Fruit fly (Drosophila melanogaster) whole organism, prepupa: ENCODE data around the gene eIF3l.
A peak's percentile ranks its signal among the peaks of the same experiment; 100 is the strongest.

ENCODE experiments used
- Blimp-1 ChIP-seq: fragments of 200-800 bp; sonication (Bioruptor generic); optimal IDR thresholded peaks from 3 replicates; lab custom pipeline; 2017; ENCODE audit warnings: missing biosample characterization, missing genetic modification characterization, mild to moderate bottlenecking, moderate library complexity, missing genetic modification reagents
- CG10631 ChIP-seq: fragments of 200-800 bp; sonication (Bioruptor generic); optimal IDR thresholded peaks from 2 replicates; lab custom pipeline; 2016; ENCODE audit warnings: missing biosample characterization, missing genetic modification characterization
- CG10669 ChIP-seq: fragments of 200-800 bp; sonication (Bioruptor generic); optimal IDR thresholded peaks from 3 replicates; lab custom pipeline; 2018; ENCODE audit warnings: missing biosample characterization, mild to moderate bottlenecking, missing genetic modification characterization, moderate library complexity
- CG11294 ChIP-seq: fragments of 200-800 bp; sonication (Bioruptor generic); IDR thresholded peaks from 2 replicates; pipeline ENCODE4 v1.3.6; 2022; ENCODE audit warnings: missing biosample characterization, missing genetic modification characterization
- CG11762 ChIP-seq: fragments of 200-800 bp; sonication (Bioruptor generic); optimal IDR thresholded peaks from 3 replicates; lab custom pipeline; 2016; ENCODE audit warnings: missing biosample characterization, missing genetic modification characterization; ENCODE audit not compliant: insufficient read depth
- CG11902 ChIP-seq: fragments of 200-800 bp; sonication (Bioruptor generic); optimal IDR thresholded peaks from 3 replicates; lab custom pipeline; 2016; ENCODE audit warnings: missing biosample characterization, missing genetic modification characterization
- CG1621 ChIP-seq: fragments of 200-800 bp; sonication (Bioruptor generic); optimal IDR thresholded peaks from 3 replicates; lab custom pipeline; 2018; ENCODE audit warnings: missing biosample characterization, mild to moderate bottlenecking, missing genetic modification characterization
- CG3032 ChIP-seq: fragments of 200-800 bp; optimal IDR thresholded peaks from 2 replicates; lab custom pipeline; 2019; ENCODE audit warnings: missing biosample characterization, mild to moderate bottlenecking, missing genetic modification characterization, moderate library complexity
- CG31627 ChIP-seq: fragments of 200-800 bp; sonication (Bioruptor generic); optimal IDR thresholded peaks from 3 replicates; lab custom pipeline; 2016; ENCODE audit warnings: missing biosample characterization, missing genetic modification characterization
- CG34406 ChIP-seq: fragments of 200-800 bp; sonication (Bioruptor generic); optimal IDR thresholded peaks from 3 replicates; lab custom pipeline; 2016; ENCODE audit warnings: missing biosample characterization, missing genetic modification characterization
- CG3919 ChIP-seq: fragments of 200-800 bp; sonication (Bioruptor generic); optimal IDR thresholded peaks from 3 replicates; lab custom pipeline; 2016; ENCODE audit warnings: missing biosample characterization, missing genetic modification characterization
- CG4318 ChIP-seq: fragments of 200-800 bp; sonication (Bioruptor generic); optimal IDR thresholded peaks from 3 replicates; lab custom pipeline; 2017; ENCODE audit warnings: missing biosample characterization, mild to moderate bottlenecking, missing genetic modification characterization
- CG6163 ChIP-seq: fragments of 200-800 bp; sonication (Bioruptor generic); IDR thresholded peaks from 3 replicates; pipeline ENCODE4 v1.3.6; 2022; ENCODE audit warnings: missing biosample characterization, missing genetic modification characterization
- CG6276 ChIP-seq: fragments of 200-800 bp; sonication (Bioruptor generic); optimal IDR thresholded peaks from 2 replicates; lab custom pipeline; 2017; ENCODE audit warnings: missing biosample characterization, mild to moderate bottlenecking, missing genetic modification characterization
- CG6792 ChIP-seq: fragments of 200-800 bp; sonication (Bioruptor generic); optimal IDR thresholded peaks from 3 replicates; lab custom pipeline; 2016; ENCODE audit warnings: missing biosample characterization, missing genetic modification characterization
- CG6808 ChIP-seq: fragments of 200-800 bp; sonication (Bioruptor generic); optimal IDR thresholded peaks from 3 replicates; lab custom pipeline; 2017; ENCODE audit warnings: missing biosample characterization, missing genetic modification characterization, mild to moderate bottlenecking, moderate library complexity, missing genetic modification reagents
- CG6854 ChIP-seq: fragments of 200-800 bp; sonication (Bioruptor generic); optimal IDR thresholded peaks from 2 replicates; lab custom pipeline; 2017; ENCODE audit warnings: missing biosample characterization, mild to moderate bottlenecking, missing genetic modification characterization
- CG7368 ChIP-seq: fragments of 200-800 bp; sonication (Bioruptor generic); optimal IDR thresholded peaks from 3 replicates; lab custom pipeline; 2016; ENCODE audit warnings: missing biosample characterization, missing genetic modification characterization
- CG8119 ChIP-seq: fragments of 200-800 bp; sonication (Bioruptor generic); IDR thresholded peaks from 3 replicates; pipeline ENCODE4 v1.3.6; 2022; ENCODE audit warnings: missing biosample characterization, missing genetic modification characterization
- CG8319 ChIP-seq: fragments of 200-800 bp; sonication (Bioruptor generic); optimal IDR thresholded peaks from 3 replicates; lab custom pipeline; 2016; ENCODE audit warnings: missing biosample characterization, missing genetic modification characterization
- CG8632 ChIP-seq: fragments of 200-800 bp; sonication (Bioruptor generic); optimal IDR thresholded peaks from 3 replicates; lab custom pipeline; 2016; ENCODE audit warnings: missing biosample characterization, missing genetic modification characterization
- Eip93F ChIP-seq: fragments of 200-800 bp; sonication (Bioruptor generic); optimal IDR thresholded peaks from 2 replicates; lab custom pipeline; 2016; ENCODE audit warnings: missing biosample characterization, mild to moderate bottlenecking, missing genetic modification characterization
- Ets21C ChIP-seq: fragments of 200-800 bp; sonication (Bioruptor generic); optimal IDR thresholded peaks from 3 replicates; lab custom pipeline; 2016; ENCODE audit warnings: missing biosample characterization, missing genetic modification characterization
- Ets96B ChIP-seq: fragments of 200-800 bp; optimal IDR thresholded peaks from 2 replicates; lab custom pipeline; 2019; ENCODE audit warnings: missing biosample characterization, mild to moderate bottlenecking, missing genetic modification characterization, moderate library complexity
- Gug ChIP-seq: fragments of 200-800 bp; sonication (Bioruptor generic); IDR thresholded peaks from 2 replicates; pipeline ENCODE4 v1.3.6; 2022; ENCODE audit warnings: missing biosample characterization, missing genetic modification characterization
- Hr39 ChIP-seq: fragments of 200-800 bp; sonication (Bioruptor generic); optimal IDR thresholded peaks from 2 replicates; lab custom pipeline; 2016; ENCODE audit warnings: missing biosample characterization, missing genetic modification characterization
- Hr4 ChIP-seq: fragments of 200-800 bp; sonication (Bioruptor generic); optimal IDR thresholded peaks from 3 replicates; lab custom pipeline; 2016; ENCODE audit warnings: missing biosample characterization, missing genetic modification characterization
- Met ChIP-seq: fragments of 200-800 bp; sonication (Bioruptor generic); optimal IDR thresholded peaks from 3 replicates; lab custom pipeline; 2016; ENCODE audit warnings: missing biosample characterization, missing genetic modification characterization
- OdsH ChIP-seq: fragments of 200-800 bp; sonication (Bioruptor generic); optimal IDR thresholded peaks from 3 replicates; lab custom pipeline; 2016; ENCODE audit warnings: missing biosample characterization, missing genetic modification characterization
- Smox ChIP-seq: fragments of 200-800 bp; sonication (Bioruptor generic); optimal IDR thresholded peaks from 3 replicates; lab custom pipeline; 2016; ENCODE audit warnings: missing biosample characterization, missing genetic modification characterization
- Sox15 ChIP-seq: fragments of 200-800 bp; sonication (Bioruptor generic); optimal IDR thresholded peaks from 3 replicates; lab custom pipeline; 2016; ENCODE audit warnings: missing biosample characterization, missing genetic modification characterization
- achi ChIP-seq: fragments of 200-800 bp; sonication (Bioruptor generic); optimal IDR thresholded peaks from 3 replicates; lab custom pipeline; 2016; ENCODE audit warnings: missing biosample characterization, missing genetic modification characterization
- acj6 ChIP-seq: fragments of 200-800 bp; sonication (Bioruptor generic); optimal IDR thresholded peaks from 3 replicates; lab custom pipeline; 2016; ENCODE audit warnings: missing biosample characterization, missing genetic modification characterization
- dac ChIP-seq: fragments of 200-800 bp; sonication (Bioruptor generic); optimal IDR thresholded peaks from 2 replicates; lab custom pipeline; 2017; ENCODE audit warnings: missing biosample characterization, mild to moderate bottlenecking, missing genetic modification characterization
- dsx ChIP-seq: fragments of 200-800 bp; optimal IDR thresholded peaks from 3 replicates; lab custom pipeline; 2019; ENCODE audit warnings: missing biosample characterization, mild to moderate bottlenecking, missing genetic modification characterization, moderate library complexity; ENCODE audit not compliant: poor library complexity, severe bottlenecking
- eg ChIP-seq: fragments of 200-800 bp; sonication (Bioruptor generic); IDR thresholded peaks from 3 replicates; pipeline ENCODE4 v1.3.6; 2022; ENCODE audit warnings: missing biosample characterization, missing genetic modification characterization
- esn ChIP-seq: fragments of 200-800 bp; sonication (Bioruptor generic); optimal IDR thresholded peaks from 2 replicates; lab custom pipeline; 2016; ENCODE audit warnings: missing biosample characterization, mild to moderate bottlenecking, missing genetic modification characterization, moderate library complexity
- fd59A ChIP-seq: fragments of 200-800 bp; sonication (Bioruptor generic); optimal IDR thresholded peaks from 2 replicates; lab custom pipeline; 2017; ENCODE audit warnings: missing biosample characterization, mild to moderate bottlenecking, missing genetic modification characterization, missing genetic modification reagents
- fkh ChIP-seq: fragments of 200-800 bp; sonication (Bioruptor generic); optimal IDR thresholded peaks from 3 replicates; lab custom pipeline; 2017; ENCODE audit warnings: missing biosample characterization, mild to moderate bottlenecking, missing genetic modification characterization, moderate library complexity
- lz ChIP-seq: fragments of 200-800 bp; sonication (Bioruptor generic); optimal IDR thresholded peaks from 3 replicates; lab custom pipeline; 2016; ENCODE audit warnings: missing biosample characterization, missing genetic modification characterization
- net ChIP-seq: fragments of 200-800 bp; sonication (Bioruptor generic); optimal IDR thresholded peaks from 3 replicates; lab custom pipeline; 2016; ENCODE audit warnings: missing biosample characterization, missing genetic modification characterization
- pdm3 ChIP-seq: fragments of 200-800 bp; sonication (Bioruptor generic); optimal IDR thresholded peaks from 3 replicates; lab custom pipeline; 2016; ENCODE audit warnings: missing biosample characterization, missing genetic modification characterization
- spab ChIP-seq: fragments of 200-800 bp; sonication (Bioruptor generic); optimal IDR thresholded peaks from 2 replicates; lab custom pipeline; 2017; ENCODE audit warnings: missing biosample characterization, mild to moderate bottlenecking, missing genetic modification characterization, missing genetic modification reagents
- ss ChIP-seq, 2 experiments: fragments of 200-800 bp; sonication (Bioruptor generic); optimal IDR thresholded peaks; 2 replicates in 1 of 2; 3 replicates in 1 of 2; lab custom pipeline; 2017 to 2018; ENCODE audit warnings: mild to moderate bottlenecking in 2 of 2, missing biosample characterization in 2 of 2, missing genetic modification characterization in 2 of 2, moderate library complexity in 1 of 2
- topi ChIP-seq: fragments of 200-800 bp; sonication (Bioruptor generic); optimal IDR thresholded peaks from 3 replicates; lab custom pipeline; 2016; ENCODE audit warnings: missing biosample characterization, missing genetic modification characterization
- vri ChIP-seq: fragments of 200-800 bp; sonication (Bioruptor generic); optimal IDR thresholded peaks from 3 replicates; lab custom pipeline; 2016; ENCODE audit warnings: missing biosample characterization, mild to moderate bottlenecking, missing genetic modification characterization

The eIF3l gene

DNA sequence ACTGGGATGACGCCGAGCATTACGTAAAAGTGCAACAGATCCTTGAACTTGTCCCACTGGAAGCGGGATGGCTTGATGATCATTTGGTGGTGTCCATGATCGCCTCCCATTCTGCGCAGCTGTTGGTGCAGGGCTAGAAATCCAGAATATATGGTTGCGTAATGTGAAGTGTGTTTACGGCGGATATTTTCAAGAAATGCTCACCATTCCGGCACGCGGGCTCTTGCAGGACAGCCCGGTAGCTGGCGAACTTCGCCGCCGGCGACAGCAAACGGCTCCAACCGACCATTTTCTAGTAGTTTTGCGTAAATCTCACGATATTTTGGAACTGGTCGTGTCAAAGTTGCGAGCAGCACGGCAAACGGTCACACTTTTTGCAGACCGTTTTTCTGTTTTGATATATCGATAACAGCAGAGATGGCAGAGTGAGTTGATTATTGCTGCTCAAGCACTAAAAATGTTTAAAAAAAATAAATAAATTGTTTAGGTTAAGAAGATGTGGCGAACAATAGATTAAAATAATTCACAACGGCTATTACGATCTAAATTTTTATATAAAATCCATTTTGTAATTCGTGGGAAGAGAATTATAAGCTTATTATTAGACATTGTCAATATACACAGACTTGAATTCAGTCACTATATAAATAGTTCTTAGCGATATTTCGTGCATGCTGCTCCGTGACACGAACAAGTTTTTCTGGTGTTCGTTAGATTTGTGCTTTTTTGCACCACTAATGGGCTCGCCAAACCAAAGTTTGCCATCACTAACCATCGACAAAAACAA lies 7.6 kb downstream of the eIF3l start, which contains the start of the genes ND-SGDH and RhoGAP68F (continued):
- no peak for TF ChIP-seq CG6276 (GFP tag; lab: Kevin White, UChicago)
- peak; percentile 77 for TF ChIP-seq achi
- TF ChIP-seq CG3032 (tag; lab: Kevin White, UChicago), result peak; percentile 79
- peak; percentile 41 for TF ChIP-seq Eip93F
- TF ChIP-seq CG8632 (GFP tag; lab: Kevin White, UChicago), result peak; percentile 21
- peak; percentile 81 for TF ChIP-seq fkh
- TF ChIP-seq esn (GFP tag; lab: Kevin White, UChicago), result peak; percentile 84
- peak; percentile 80 for TF ChIP-seq CG10631
- peak; percentile 62; the same call in 1 of the 2 replicates for TF ChIP-seq CG11294 (GFP tag; lab: Robert Waterston, UW)
- peak; percentile 18 for TF ChIP-seq vri
- peak; percentile 68 for TF ChIP-seq CG6792 (GFP tag; lab: Kevin White, UChicago)
- peak; percentile 54 for TF ChIP-seq CG8319 (GFP tag; lab: Kevin White, UChicago)
- peak; percentile 63 for TF ChIP-seq CG34406
- peak; percentile 66 for TF ChIP-seq dsx (GFP tag; lab: Kevin White, UChicago)
- TF ChIP-seq Met (GFP tag; lab: Kevin White, UChicago), result peak; percentile 79
- TF ChIP-seq, all 60 proteins: peak for 52

DNA sequence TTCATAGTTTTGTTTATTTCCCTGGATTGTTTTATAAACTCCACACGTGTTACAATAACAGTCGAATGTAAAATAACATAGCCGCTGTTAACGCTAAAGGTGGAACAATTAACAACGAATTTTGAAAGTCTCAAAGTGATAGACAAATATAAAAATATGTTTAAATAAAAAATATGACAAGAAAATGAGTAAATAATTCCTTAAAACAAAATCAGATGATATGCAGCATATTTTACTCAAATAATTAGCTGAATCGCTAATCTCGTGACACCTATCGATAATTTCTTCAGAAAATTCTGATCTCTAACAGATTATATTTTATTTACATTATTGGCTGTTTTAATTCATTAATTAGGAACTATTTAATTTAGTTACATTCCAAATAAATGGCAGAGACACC lies 9.3 kb downstream of the eIF3l start, which contains the start of the genes CG5645 and Atg12:
Gene CG5645 (minus strand): TSS at position 77 of the 400 bp plus-strand sequence.
Gene Atg12 (plus strand): TSS at position 338 of the 400 bp plus-strand sequence.
- TF ChIP-seq CG8632 (GFP tag; lab: Kevin White, UChicago) (peak; percentile 44), Blimp-1 (GFP tag; lab: Kevin White, UChicago) (no peak), Gug (no peak), CG11902 (GFP tag; lab: Kevin White, UChicago) (peak; percentile 30), Eip93F (peak; percentile 18), pdm3 (GFP tag; lab: Kevin White, UChicago) (peak; percentile 63), Met (GFP tag; lab: Kevin White, UChicago) (peak; percentile 66), CG11294 (GFP tag; lab: Robert Waterston, UW) (no peak), CG4318 (no peak), dac (GFP tag; lab: Kevin White, UChicago) (no peak), Ets96B (tag; lab: Kevin White, UChicago) (peak; percentile 52), CG6808 (GFP tag; lab: Kevin White, UChicago) (no peak), CG3032 (tag; lab: Kevin White, UChicago) (peak; percentile 68), CG3919 (GFP tag; lab: Kevin White, UChicago) (peak; percentile 72), Sox15 (GFP tag; lab: Kevin White, UChicago) (no peak), CG11762 (peak; percentile 31), CG31627 (peak; percentile 48), ss (GFP tag; optimal IDR thresholded peaks at IDR 0.05; lab: Kevin White, UChicago) (peak; percentile 12 to 66), acj6 (GFP tag; lab: Kevin White, UChicago) (peak; percentile 56), CG1621 (tag; lab: Kevin White, UChicago) (no peak), CG6854 (GFP tag; lab: Kevin White, UChicago) (no peak), fd59A (GFP tag; lab: Kevin White, UChicago) (no peak), eg (GFP tag; lab: Robert Waterston, UW) (peak; percentile 54), CG7368 (peak; percentile 42), CG34406 (peak; percentile 16), CG8319 (GFP tag; lab: Kevin White, UChicago) (peak; percentile 14), spab (no peak), Ets21C (GFP tag; lab: Kevin White, UChicago) (peak; percentile 46), CG6163 (GFP tag; lab: Robert Waterston, UW) (no peak), net (GFP tag; lab: Kevin White, UChicago) (no peak), achi (peak; percentile 54), CG10669 (peak; percentile 69), dsx (GFP tag; lab: Kevin White, UChicago) (peak; percentile 69), lz (peak; percentile 61), topi (peak; percentile 76), CG8119 (peak; percentile 15; the same call in 1 of the 3 replicates), Smox (GFP tag; lab: Kevin White, UChicago) (no peak), CG6276 (GFP tag; lab: Kevin White, UChicago) (no peak), Hr4 (GFP tag; lab: Kevin White, UChicago) (peak; percentile 65), Hr39 (GFP tag; lab: Kevin White, UChicago) (peak; percentile 26), OdsH (GFP tag; lab: Kevin White, UChicago) (peak; percentile 64)
